Worm (Caenorhabditis elegans): ENCODE data around the gene agmo-1.

agmo-1 gene

DNA sequence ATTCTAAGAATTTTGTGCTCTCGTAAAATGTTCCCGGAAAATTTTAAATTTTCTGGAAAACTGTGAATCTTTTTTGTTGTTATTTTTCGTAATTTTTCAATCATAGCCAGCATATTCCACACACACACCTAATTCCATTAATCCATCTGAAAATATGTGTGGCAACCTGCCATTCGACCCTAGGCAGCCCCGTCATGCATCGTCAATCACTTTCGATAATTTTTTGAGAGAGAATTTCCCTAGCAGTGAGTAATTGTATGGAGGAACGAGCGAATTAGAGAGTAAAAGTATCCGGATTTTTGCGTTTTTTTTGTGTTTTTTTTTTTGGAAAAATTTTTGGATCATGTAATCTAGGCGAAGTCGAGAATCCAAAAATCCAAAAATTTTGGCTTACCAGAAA is 14.8 kb upstream of the agmo-1 start, which contains the start of gene BE10.4:
BE10.4 (plus strand) TSS at position 301 of the 400 bp plus-strand sequence.
- TF ChIP-seq drap-1 (GFP tag; optimal IDR thresholded peaks at IDR 0.05) (no peak), unc-62 (GFP tag; optimal IDR thresholded peaks at IDR 0.05) (no peak), mab-5 (tag; optimal IDR thresholded peaks at IDR 0.05) (no peak), ceh-39 (tag; optimal IDR thresholded peaks at IDR 0.05) (no peak), bed-3 (GFP tag; optimal IDR thresholded peaks at IDR 0.05) (no peak), lin-32 (GFP tag; optimal IDR thresholded peaks at IDR 0.05) (no peak), pha-4 (tag; optimal IDR thresholded peaks at IDR 0.05) (no peak)

DNA sequence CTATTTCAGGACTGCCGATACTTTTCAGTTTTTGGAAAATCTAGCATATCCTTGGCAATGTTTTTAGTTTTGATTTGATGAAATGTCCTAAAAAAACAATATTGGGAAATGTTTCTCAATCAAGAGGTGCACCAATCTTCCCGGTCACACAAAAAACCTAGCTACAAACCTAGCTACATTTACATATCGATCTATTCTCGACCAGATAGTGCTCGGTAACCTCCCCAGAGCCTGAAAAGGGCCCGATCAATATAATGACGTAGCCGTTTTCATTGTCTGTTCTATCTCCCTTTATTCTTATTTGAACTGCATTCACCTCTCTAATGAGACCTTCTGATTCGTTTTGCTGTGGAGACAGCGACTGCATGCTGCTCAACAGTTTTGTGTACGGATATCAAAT is 9.4 kb upstream of the agmo-1 start, which contains the start of gene BE10.3:
BE10.3 (plus strand) TSS at position 301 of the 400 bp plus-strand sequence.
- TF ChIP-seq ceh-43 (GFP tag; optimal IDR thresholded peaks at IDR 0.05): no peak
- no peak for TF ChIP-seq blmp-1 (tag; optimal IDR thresholded peaks at IDR 0.05)
- TF ChIP-seq unc-39 (tag; optimal IDR thresholded peaks at IDR 0.05): no peak
- TF ChIP-seq ceh-39 (tag; optimal IDR thresholded peaks at IDR 0.05): no peak
- no peak for TF ChIP-seq hlh-1 (tag; optimal IDR thresholded peaks at IDR 0.05)
- no peak for TF ChIP-seq nhr-2 (tag; optimal IDR thresholded peaks at IDR 0.05)

DNA sequence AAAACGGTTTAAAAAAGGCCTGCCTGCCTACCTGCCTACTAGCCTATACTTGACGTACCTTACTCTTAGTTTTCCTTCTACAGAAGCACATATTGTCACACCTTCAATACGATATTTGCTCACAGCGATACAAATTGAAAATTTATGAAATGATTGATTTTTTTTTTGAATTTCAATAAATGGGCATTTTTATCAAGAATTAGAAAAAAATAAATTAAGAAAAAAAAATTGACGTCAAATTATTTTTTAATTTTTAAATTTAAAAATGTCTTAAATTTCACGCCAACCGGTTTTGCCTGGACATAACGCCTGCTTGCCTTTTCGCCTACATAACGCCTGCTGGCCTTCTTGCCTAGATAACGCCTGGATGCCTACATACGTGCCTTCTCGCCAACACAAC is 8.3 kb upstream of the agmo-1 start, which contains the start of gene BE10.5:
BE10.5 (minus strand) TSS at position 101 of the 400 bp plus-strand sequence.
- TF ChIP-seq ztf-11 (tag; optimal IDR thresholded peaks at IDR 0.05): no peak
- TF ChIP-seq blmp-1 (tag; optimal IDR thresholded peaks at IDR 0.05): no peak
- TF ChIP-seq lsy-2 (tag; optimal IDR thresholded peaks at IDR 0.05): no peak
- TF ChIP-seq cnd-1 (tag; optimal IDR thresholded peaks at IDR 0.05): no peak
- no peak for TF ChIP-seq hlh-1 (tag; optimal IDR thresholded peaks at IDR 0.05)
- TF ChIP-seq flh-1 (GFP tag; optimal IDR thresholded peaks at IDR 0.05): no peak
- no peak for TF ChIP-seq ceh-83 (GFP tag; optimal IDR thresholded peaks at IDR 0.05)
- TF ChIP-seq unc-39 (tag; optimal IDR thresholded peaks at IDR 0.05): no peak
- TF ChIP-seq drap-1 (GFP tag; optimal IDR thresholded peaks at IDR 0.05): no peak
- TF ChIP-seq zip-8 (tag; optimal IDR thresholded peaks at IDR 0.05): no peak
- no peak for TF ChIP-seq unc-62 (GFP tag; optimal IDR thresholded peaks at IDR 0.05)
- TF ChIP-seq pha-4 (tag; optimal IDR thresholded peaks at IDR 0.05): no peak
- TF ChIP-seq bed-3 (GFP tag; optimal IDR thresholded peaks at IDR 0.05): no peak
- TF ChIP-seq nhr-2 (tag; optimal IDR thresholded peaks at IDR 0.05): no peak
- TF ChIP-seq tbx-8 (GFP tag; optimal IDR thresholded peaks at IDR 0.05): no peak
- no peak for TF ChIP-seq lin-13 (tag; optimal IDR thresholded peaks at IDR 0.05)
- no peak for TF ChIP-seq nhr-237 (tag; optimal IDR thresholded peaks at IDR 0.05)
- no peak for TF ChIP-seq ceh-43 (GFP tag; optimal IDR thresholded peaks at IDR 0.05)
- no peak for TF ChIP-seq mls-2 (tag; optimal IDR thresholded peaks at IDR 0.05)
- TF ChIP-seq mep-1 (tag; optimal IDR thresholded peaks at IDR 0.05): no peak

DNA sequence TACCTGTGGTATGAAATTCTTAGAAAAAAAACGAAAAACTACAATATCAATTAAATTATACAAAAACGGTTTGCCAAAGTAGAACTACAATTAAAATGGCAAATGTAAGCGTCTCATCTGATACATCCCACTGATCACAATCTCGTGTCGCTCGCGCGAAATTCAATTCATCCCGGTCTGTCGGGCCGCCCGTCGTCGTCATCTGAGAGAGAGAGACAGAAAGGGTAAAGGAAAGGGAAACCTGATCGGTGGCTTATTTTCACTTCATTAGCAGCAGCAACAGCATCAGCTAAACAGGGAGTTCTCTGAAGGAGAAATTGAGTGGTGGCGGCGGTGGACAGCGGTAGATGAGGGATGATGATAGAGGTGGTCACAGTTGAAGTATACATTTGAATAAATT is 2.2 kb upstream of the agmo-1 start:
- TF ChIP-seq pha-4 (tag; optimal IDR thresholded peaks at IDR 0.05) (no peak), hlh-1 (tag; optimal IDR thresholded peaks at IDR 0.05) (no peak), ham-2 (GFP tag; optimal IDR thresholded peaks at IDR 0.05) (peak; percentile 95), elt-1 (tag; optimal IDR thresholded peaks at IDR 0.05; ENCODE audit: borderline replicate concordance, insufficient read depth) (peak; percentile 70), mep-1 (tag; optimal IDR thresholded peaks at IDR 0.05) (no peak), nhr-12 (tag; optimal IDR thresholded peaks at IDR 0.05) (no peak), snpc-4 (tag; optimal IDR thresholded peaks at IDR 0.05) (no peak), blmp-1 (tag; optimal IDR thresholded peaks at IDR 0.05) (peak; percentile 96), lsy-2 (tag; optimal IDR thresholded peaks at IDR 0.05) (no peak), flh-1 (GFP tag; optimal IDR thresholded peaks at IDR 0.05) (no peak), nhr-28 (tag; optimal IDR thresholded peaks at IDR 0.05) (no peak), nhr-237 (tag; optimal IDR thresholded peaks at IDR 0.05) (no peak), lin-32 (GFP tag; optimal IDR thresholded peaks at IDR 0.05) (no peak)

DNA sequence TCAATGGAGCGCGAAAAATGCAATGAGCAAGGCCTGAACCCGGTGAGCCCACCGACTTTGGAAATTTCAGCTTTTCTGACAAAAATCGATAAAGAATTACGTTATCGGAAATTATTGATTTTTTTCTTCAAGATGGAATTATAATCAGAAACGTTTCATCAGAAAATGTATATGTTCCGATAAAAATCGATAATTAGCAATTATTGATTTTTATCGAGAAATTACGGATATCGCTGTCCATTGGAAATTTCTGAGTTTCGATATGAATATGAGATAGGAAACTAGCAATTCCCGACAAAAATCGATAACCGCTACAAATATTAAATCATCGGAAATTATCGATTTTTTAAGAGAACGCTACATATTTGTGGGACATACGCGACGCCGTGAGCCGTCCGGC is 4.2 kb downstream of the agmo-1 start:
- TF ChIP-seq nhr-28 (tag; optimal IDR thresholded peaks at IDR 0.05) (no peak), unc-39 (tag; optimal IDR thresholded peaks at IDR 0.05) (no peak), ham-2 (GFP tag; optimal IDR thresholded peaks at IDR 0.05) (no peak), nhr-2 (tag; optimal IDR thresholded peaks at IDR 0.05) (no peak), lin-13 (tag; optimal IDR thresholded peaks at IDR 0.05) (no peak), drap-1 (GFP tag; optimal IDR thresholded peaks at IDR 0.05) (no peak), zip-8 (tag; optimal IDR thresholded peaks at IDR 0.05) (no peak), cnd-1 (tag; optimal IDR thresholded peaks at IDR 0.05) (no peak), sptf-1 (tag; optimal IDR thresholded peaks at IDR 0.05) (no peak), nhr-237 (tag; optimal IDR thresholded peaks at IDR 0.05) (no peak)

DNA sequence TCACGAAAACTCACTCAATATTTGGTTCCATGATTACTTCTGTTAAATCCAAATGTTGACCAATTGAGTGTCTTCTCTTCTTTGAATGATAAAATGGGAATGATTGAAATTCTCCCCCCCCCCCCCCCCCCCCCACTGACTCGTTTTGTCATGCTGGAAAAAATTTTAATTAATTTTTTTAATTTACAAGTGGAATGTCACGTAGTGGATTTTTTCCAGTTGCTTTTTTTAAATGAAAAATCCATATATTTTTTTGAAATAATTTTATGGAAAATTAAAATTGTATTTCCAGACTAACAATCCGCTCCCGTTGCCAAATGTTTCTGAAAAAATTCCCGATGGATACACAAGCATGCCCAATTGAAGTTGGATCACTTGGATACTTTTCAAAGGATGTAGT is 8.9 kb downstream of the agmo-1 start, which contains the start of gene BE10.1:
BE10.1 (minus strand) TSS at position 101 of the 400 bp plus-strand sequence.
- no peak for TF ChIP-seq unc-120 (tag; optimal IDR thresholded peaks at IDR 0.05; ENCODE audit: poor library complexity, severe bottlenecking)
- TF ChIP-seq pha-4 (tag; optimal IDR thresholded peaks at IDR 0.05): no peak
- TF ChIP-seq tbx-8 (GFP tag; optimal IDR thresholded peaks at IDR 0.05): no peak
- no peak for TF ChIP-seq ztf-11 (tag; optimal IDR thresholded peaks at IDR 0.05)
- TF ChIP-seq unc-62 (GFP tag; optimal IDR thresholded peaks at IDR 0.05): no peak
- no peak for TF ChIP-seq mep-1 (tag; optimal IDR thresholded peaks at IDR 0.05)
- no peak for TF ChIP-seq cnd-1 (tag; optimal IDR thresholded peaks at IDR 0.05)
- TF ChIP-seq lsy-2 (tag; optimal IDR thresholded peaks at IDR 0.05): no peak
- no peak for TF ChIP-seq nhr-28 (tag; optimal IDR thresholded peaks at IDR 0.05)
- TF ChIP-seq ceh-39 (tag; optimal IDR thresholded peaks at IDR 0.05): no peak
- TF ChIP-seq sem-2 (GFP tag; optimal IDR thresholded peaks at IDR 0.05): no peak
- TF ChIP-seq nhr-12 (tag; optimal IDR thresholded peaks at IDR 0.05): no peak
- no peak for TF ChIP-seq flh-1 (GFP tag; optimal IDR thresholded peaks at IDR 0.05)
- TF ChIP-seq hlh-1 (tag; optimal IDR thresholded peaks at IDR 0.05): no peak
- TF ChIP-seq ceh-83 (GFP tag; optimal IDR thresholded peaks at IDR 0.05): no peak
- TF ChIP-seq ces-1 (GFP tag; optimal IDR thresholded peaks at IDR 0.05): no peak
